Worm (Caenorhabditis elegans) whole organism, young adult: ENCODE data around the gene ptp-4A2.

Source experiments
- B0336.3 ChIP-seq: fragments of 200-800 bp; sonication (Bioruptor generic); IDR thresholded peaks from 2 replicates; pipeline ENCODE4 v1.3.6; 2022; ENCODE audit warnings: missing genetic modification characterization, missing compliant biosample characterization
- egrh-3 ChIP-seq: fragments of 200-800 bp; sonication (Bioruptor generic); IDR thresholded peaks from 2 replicates; pipeline ENCODE4 v1.3.6; 2022; ENCODE audit warnings: missing genetic modification reagents, missing genetic modification characterization, missing compliant biosample characterization
- ekl-4 ChIP-seq: fragments of 200-800 bp; sonication (Bioruptor generic); IDR thresholded peaks from 2 replicates; pipeline ENCODE4 v1.3.6; 2022; ENCODE audit warnings: missing genetic modification reagents, missing genetic modification characterization, missing compliant biosample characterization
- hrde-1 ChIP-seq: sonication (generic microtip); optimal IDR thresholded peaks from 2 replicates; lab custom pipeline; 2016; ENCODE audit warnings: missing genetic modification characterization, mild to moderate bottlenecking, missing compliant biosample characterization, moderate library complexity, missing genotype, missing genetic modification reagents, borderline replicate concordance
- madf-6 ChIP-seq: fragments of 200-800 bp; sonication (Bioruptor generic); IDR thresholded peaks from 2 replicates; pipeline ENCODE4 v1.3.6; 2022; ENCODE audit warnings: missing genetic modification reagents, missing genetic modification characterization, missing compliant biosample characterization
- nhr-90 ChIP-seq: sonication (generic microtip); optimal IDR thresholded peaks from 2 replicates; lab custom pipeline; 2016; ENCODE audit warnings: missing genotype, mild to moderate bottlenecking, missing genetic modification characterization, missing compliant biosample characterization
- snpc-4 ChIP-seq, 5 experiments: fragments of 150-350 bp in 1 of 5; sonication (generic microtip) in 4 of 5; optimal IDR thresholded peaks; 2 replicates each; lab custom pipeline; 2014 to 2018; ENCODE audit warnings: missing genetic modification characterization in 5 of 5, missing biosample characterization in 3 of 5, antibody characterized with exemption in 2 of 5, mild to moderate bottlenecking in 2 of 5, missing compliant biosample characterization in 2 of 5, missing genotype in 2 of 5, moderate library complexity in 2 of 5, missing genetic modification reagents in 1 of 5
- tbp1 ChIP-seq: fragments of 200-800 bp; sonication (Bioruptor generic); optimal IDR thresholded peaks from 2 replicates; lab custom pipeline; 2018; ENCODE audit warnings: mild to moderate bottlenecking, missing genetic modification characterization, missing compliant biosample characterization
- tlf-1 ChIP-seq: fragments of 200-800 bp; sonication (Bioruptor generic); optimal IDR thresholded peaks from 2 replicates; lab custom pipeline; 2018; ENCODE audit warnings: mild to moderate bottlenecking, missing genetic modification characterization, missing compliant biosample characterization
- unc-130 ChIP-seq: sonication (generic microtip); optimal IDR thresholded peaks from 2 replicates; lab custom pipeline; 2016; ENCODE audit warnings: missing genetic modification reagents, missing genetic modification characterization, missing compliant biosample characterization
- ztf-26 ChIP-seq: sonication (generic microtip); optimal IDR thresholded peaks from 2 replicates; lab custom pipeline; 2017; ENCODE audit warnings: missing genetic modification characterization, missing compliant biosample characterization

- TF ChIP-seq hrde-1 (tag; lab: Kevin White, UChicago) (no peak), B0336.3 (GFP tag; lab: Robert Waterston, UW) (no peak), tlf-1 (no peak), unc-130 (GFP tag; lab: Kevin White, UChicago) (no peak), ztf-26 (tag; lab: Kevin White, UChicago) (no peak), nhr-90 (tag; lab: Kevin White, UChicago) (no peak), ekl-4 (GFP tag; lab: Robert Waterston, UW) (no peak), snpc-4 (GFP tag; optimal IDR thresholded peaks at IDR 0.05; lab: Kevin White, UChicago) (no peak), snpc-4 (tag; optimal IDR thresholded peaks at IDR 0.05; lab: Kevin White, UChicago) (no peak), egrh-3 (GFP tag; lab: Robert Waterston, UW) (no peak), tbp1 (no peak), madf-6 (GFP tag; lab: Robert Waterston, UW) (no peak)
Measured at ce11 chrX:3949026-3949425, 5.9 kb upstream of the ptp-4A2 start.
